Worm (Caenorhabditis elegans) whole organism, young adult: ENCODE measurements around the gene K07F5.7.

Source experiments
- B0336.3 ChIP-seq: fragments of 200-800 bp; sonication (Bioruptor generic); IDR thresholded peaks from 2 replicates; pipeline ENCODE4 v1.3.6; 2022; ENCODE audit warnings: missing genetic modification characterization, missing compliant biosample characterization
- F23B12.7 ChIP-seq: sonication (generic microtip); optimal IDR thresholded peaks from 2 replicates; lab custom pipeline; 2017; ENCODE audit warnings: missing genetic modification characterization, mild to moderate bottlenecking, missing compliant biosample characterization, antibody characterized with exemption, moderate library complexity; ENCODE audit not compliant: insufficient read depth
- F57A8.1 ChIP-seq: fragments of 200-800 bp; sonication (Bioruptor generic); optimal IDR thresholded peaks from 2 replicates; lab custom pipeline; 2018; ENCODE audit warnings: mild to moderate bottlenecking, missing genetic modification characterization, moderate library complexity, missing compliant biosample characterization
- F57C9.4 ChIP-seq: sonication (generic microtip); optimal IDR thresholded peaks from 2 replicates; lab custom pipeline; 2017; ENCODE audit warnings: mild to moderate bottlenecking, missing genetic modification characterization, missing compliant biosample characterization
- Y53G8AR.9 ChIP-seq: fragments of 200-800 bp; sonication (Bioruptor generic); conservative IDR thresholded peaks from 2 replicates; pipeline ENCODE4 v1.3.6; 2022; ENCODE audit warnings: missing genetic modification reagents, missing genetic modification characterization, missing compliant biosample characterization
- Y67H2A.10 ChIP-seq: fragments of 200-800 bp; sonication (Bioruptor generic); conservative IDR thresholded peaks from 2 replicates; pipeline ENCODE4 v1.3.6; 2022; ENCODE audit warnings: missing genetic modification reagents, missing genetic modification characterization, missing compliant biosample characterization
- Y79H2A.3 ChIP-seq: fragments of 200-800 bp; sonication (Bioruptor generic); conservative IDR thresholded peaks from 2 replicates; pipeline ENCODE4 v1.3.6; 2022; ENCODE audit warnings: missing genetic modification reagents, missing genetic modification characterization, missing compliant biosample characterization
- athp-1 ChIP-seq: sonication (generic microtip); optimal IDR thresholded peaks from 2 replicates; lab custom pipeline; 2017; ENCODE audit warnings: mild to moderate bottlenecking, missing genetic modification characterization, missing compliant biosample characterization
- bed-2 ChIP-seq: fragments of 200-800 bp; sonication (Bioruptor generic); IDR thresholded peaks from 2 replicates; pipeline ENCODE4 v1.3.6; 2022; ENCODE audit warnings: missing genetic modification reagents, missing genetic modification characterization, missing compliant biosample characterization
- ceh-79 ChIP-seq: sonication (generic microtip); optimal IDR thresholded peaks from 2 replicates; lab custom pipeline; 2017; ENCODE audit warnings: mild to moderate bottlenecking, missing genetic modification characterization, missing compliant biosample characterization
- ceh-91 ChIP-seq: fragments of 200-800 bp; sonication (Bioruptor generic); IDR thresholded peaks from 2 replicates; pipeline ENCODE4 v1.3.6; 2022; ENCODE audit warnings: missing genetic modification reagents, missing genetic modification characterization, missing compliant biosample characterization
- dpl-1 ChIP-seq: fragments of 150-350 bp; optimal IDR thresholded peaks from 2 replicates; lab custom pipeline; 2014; ENCODE audit warnings: missing biosample characterization, missing genetic modification reagents, missing genetic modification characterization
- lin-54 ChIP-seq: fragments of 200-800 bp; sonication (Bioruptor generic); optimal IDR thresholded peaks from 2 replicates; lab custom pipeline; 2018; ENCODE audit warnings: mild to moderate bottlenecking, missing genetic modification characterization, missing compliant biosample characterization
- lir-1 ChIP-seq: fragments of 200-800 bp; sonication (Bioruptor generic); conservative IDR thresholded peaks from 2 replicates; pipeline ENCODE4 v1.3.6; 2022; ENCODE audit warnings: missing genetic modification reagents, missing genetic modification characterization, missing compliant biosample characterization
- lsy-27 ChIP-seq: sonication (generic microtip); optimal IDR thresholded peaks from 2 replicates; lab custom pipeline; 2017; ENCODE audit warnings: missing genetic modification characterization, mild to moderate bottlenecking, missing compliant biosample characterization, antibody characterized with exemption, missing genotype, borderline replicate concordance; ENCODE audit not compliant: insufficient read depth
- madf-3 ChIP-seq: fragments of 200-800 bp; sonication (Bioruptor generic); IDR thresholded peaks from 2 replicates; pipeline ENCODE4 v1.3.6; 2022; ENCODE audit warnings: missing genetic modification reagents, missing genetic modification characterization, missing compliant biosample characterization
- madf-6 ChIP-seq: fragments of 200-800 bp; sonication (Bioruptor generic); IDR thresholded peaks from 2 replicates; pipeline ENCODE4 v1.3.6; 2022; ENCODE audit warnings: missing genetic modification reagents, missing genetic modification characterization, missing compliant biosample characterization
- nhr-120 ChIP-seq: fragments of 200-800 bp; sonication (Bioruptor generic); IDR thresholded peaks from 2 replicates; pipeline ENCODE4 v1.3.6; 2022; ENCODE audit warnings: missing genetic modification characterization, missing compliant biosample characterization
- nhr-27 ChIP-seq: fragments of 200-800 bp; sonication (Bioruptor generic); optimal IDR thresholded peaks from 2 replicates; lab custom pipeline; 2018; ENCODE audit warnings: mild to moderate bottlenecking, missing genetic modification characterization, moderate library complexity, missing compliant biosample characterization
- nhr-80 ChIP-seq: sonication (generic microtip); optimal IDR thresholded peaks from 2 replicates; lab custom pipeline; 2016; ENCODE audit warnings: missing genetic modification characterization, missing compliant biosample characterization
- pbrm-1 ChIP-seq: fragments of 200-800 bp; sonication (Bioruptor generic); IDR thresholded peaks from 2 replicates; pipeline ENCODE4 v1.3.6; 2022; ENCODE audit warnings: missing genetic modification reagents, missing genetic modification characterization, missing compliant biosample characterization
- sea-2 ChIP-seq: fragments of 200-800 bp; sonication (Bioruptor generic); IDR thresholded peaks from 2 replicates; pipeline ENCODE4 v1.3.6; 2022; ENCODE audit warnings: missing genetic modification characterization, missing compliant biosample characterization
- snpc-4 ChIP-seq, 5 experiments: fragments of 150-350 bp in 1 of 5; sonication (generic microtip) in 4 of 5; optimal IDR thresholded peaks; 2 replicates each; lab custom pipeline; 2014 to 2018; ENCODE audit warnings: missing genetic modification characterization in 5 of 5, missing biosample characterization in 3 of 5, antibody characterized with exemption in 2 of 5, mild to moderate bottlenecking in 2 of 5, missing compliant biosample characterization in 2 of 5, missing genotype in 2 of 5, moderate library complexity in 2 of 5, missing genetic modification reagents in 1 of 5
- unc-62 ChIP-seq: fragments of 150-350 bp; optimal IDR thresholded peaks from 2 replicates; lab custom pipeline; 2014; ENCODE audit warnings: missing biosample characterization, missing genetic modification reagents, missing genetic modification characterization
- zim-3 ChIP-seq: sonication (generic microtip); optimal IDR thresholded peaks from 2 replicates; lab custom pipeline; 2017; ENCODE audit warnings: mild to moderate bottlenecking, missing genetic modification characterization, moderate library complexity, missing compliant biosample characterization
- ztf-18 ChIP-seq: sonication (generic microtip); optimal IDR thresholded peaks from 2 replicates; lab custom pipeline; 2016; ENCODE audit warnings: missing genotype, mild to moderate bottlenecking, missing genetic modification characterization, missing compliant biosample characterization
- ztf-22 ChIP-seq: fragments of 200-800 bp; sonication (Bioruptor generic); optimal IDR thresholded peaks from 2 replicates; lab custom pipeline; 2018; ENCODE audit warnings: mild to moderate bottlenecking, missing genetic modification characterization, moderate library complexity, missing compliant biosample characterization

K07F5.7 gene

ce11 chrIV:9799129-9799528, 48.8 kb downstream of the K07F5.7 start, which contains the start of gene fat-4:
fat-4 (plus strand) TSS chrIV:9799429.
- no peak for TF ChIP-seq madf-3
- no peak for TF ChIP-seq Y67H2A.10 (GFP tag; lab: Robert Waterston, UW)
- no peak for TF ChIP-seq ceh-91
- no peak for TF ChIP-seq ztf-18 (tag; lab: Kevin White, UChicago)
- no peak for TF ChIP-seq ceh-79 (tag; lab: Kevin White, UChicago)
- no peak for TF ChIP-seq sea-2 (GFP tag; lab: Robert Waterston, UW)
- no peak for TF ChIP-seq nhr-27 (tag; lab: Kevin White, UChicago)
- TF ChIP-seq lsy-27 = no peak
- TF ChIP-seq F23B12.7 (tag; lab: Kevin White, UChicago) = no peak
- no peak for TF ChIP-seq nhr-120 (GFP tag; lab: Robert Waterston, UW)
- TF ChIP-seq Y79H2A.3 (GFP tag; lab: Robert Waterston, UW) = no peak
- TF ChIP-seq ztf-22 (GFP tag; lab: Kevin White, UChicago) = no peak
- no peak for TF ChIP-seq athp-1 (tag; lab: Kevin White, UChicago)
- no peak for TF ChIP-seq F57A8.1 (GFP tag; lab: Kevin White, UChicago)
- no peak for TF ChIP-seq pbrm-1 (GFP tag; lab: Robert Waterston, UW)
- TF ChIP-seq madf-6 (GFP tag; lab: Robert Waterston, UW) = no peak
- no peak for TF ChIP-seq snpc-4 (GFP tag; optimal IDR thresholded peaks at IDR 0.05; lab: Kevin White, UChicago)
- TF ChIP-seq snpc-4 (tag; optimal IDR thresholded peaks at IDR 0.05; lab: Kevin White, UChicago) = no peak
- TF ChIP-seq dpl-1 (GFP tag; lab: Kevin White, UChicago) = no peak
- no peak for TF ChIP-seq unc-62 (GFP tag; lab: Kevin White, UChicago)
- no peak for TF ChIP-seq B0336.3 (GFP tag; lab: Robert Waterston, UW)

ce11 chrIV:9798307-9798706, 49.7 kb downstream of the K07F5.7 start:
- TF ChIP-seq lin-54 = no peak
- no peak for TF ChIP-seq F57C9.4 (tag; lab: Kevin White, UChicago)
- no peak for TF ChIP-seq madf-3
- peak; percentile 50 for TF ChIP-seq nhr-80 (tag; lab: Kevin White, UChicago)
- no peak for TF ChIP-seq bed-2 (GFP tag; lab: Robert Waterston, UW)
- 0 out of 2 replicates have a peak, but pooled peaks have one; percentile 8 for TF ChIP-seq Y53G8AR.9
- no peak for TF ChIP-seq zim-3
- no peak for TF ChIP-seq lir-1
